Worm (Caenorhabditis elegans): ENCODE results near the gene K04D7.6.

ce11 chrIV:10170808-10171207 is 35.3 kb downstream of the K04D7.6 start:
- TF ChIP-seq sdz-12 (GFP tag; optimal IDR thresholded peaks at IDR 0.05) (no peak), lim-7 (GFP tag; IDR thresholded peaks at IDR 0.05) (no peak), snpc-4 (tag; optimal IDR thresholded peaks at IDR 0.05) (no peak)

Data from whole organism, L4 larva.